Fruit fly (Drosophila melanogaster): ENCODE results near the gene RpS21.

Gene RpS21

dm6 chr2L:2897024-2897549 is 41.2 kb downstream of the RpS21 start (continued):
- peak; percentile 5 for TF ChIP-seq stwl (tag; optimal IDR thresholded peaks at IDR 0.05)
- peak; percentile 66 for TF ChIP-seq E2f2 (GFP tag; IDR thresholded peaks at IDR 0.05)
- peak; percentile 73 for TF ChIP-seq bcd (GFP tag; optimal IDR thresholded peaks at IDR 0.05)
- peak; percentile 51 for TF ChIP-seq sd (tag; optimal IDR thresholded peaks at IDR 0.05)
- TF ChIP-seq CG7963 (GFP tag; IDR thresholded peaks at IDR 0.05; ENCODE audit: partially characterized antibody), result no peak
- TF ChIP-seq HmgD (GFP tag; optimal IDR thresholded peaks at IDR 0.05), result peak; percentile 55
- no peak for TF ChIP-seq amos (GFP tag; IDR thresholded peaks at IDR 0.05; ENCODE audit: partially characterized antibody)
- TF ChIP-seq slbo (GFP tag; IDR thresholded peaks at IDR 0.05), result peak; percentile 82
- peak; percentile 90 for TF ChIP-seq ttk (GFP tag; IDR thresholded peaks at IDR 0.05)
- peak; percentile 77 for TF ChIP-seq NC2α (GFP tag; optimal IDR thresholded peaks at IDR 0.05)
- TF ChIP-seq CG3065 (GFP tag; optimal IDR thresholded peaks at IDR 0.05), result peak; percentile 72
- TF ChIP-seq CG31365 (tag; optimal IDR thresholded peaks at IDR 0.05), result no peak
- TF ChIP-seq CG1233 (GFP tag; optimal IDR thresholded peaks at IDR 0.05), result peak; percentile 67
- peak; percentile 86 for TF ChIP-seq fd96Cb (tag; optimal IDR thresholded peaks at IDR 0.05)
- TF ChIP-seq Mes4 (GFP tag; optimal IDR thresholded peaks at IDR 0.05), result peak; percentile 70
- TF ChIP-seq Usf (GFP tag; optimal IDR thresholded peaks at IDR 0.05), result no peak
- peak; percentile 69 for TF ChIP-seq Myb (GFP tag; optimal IDR thresholded peaks at IDR 0.05)
- peak; percentile 58 for TF ChIP-seq CG14710 (tag; optimal IDR thresholded peaks at IDR 0.05)
- TF ChIP-seq CG32767 (GFP tag; IDR thresholded peaks at IDR 0.05), result peak; percentile 82
- peak; percentile 70 for TF ChIP-seq phol (tag; optimal IDR thresholded peaks at IDR 0.05)
- peak; percentile 43 for TF ChIP-seq run (tag; optimal IDR thresholded peaks at IDR 0.05)
- peak; percentile 84 for TF ChIP-seq Atf3 (GFP tag; optimal IDR thresholded peaks at IDR 0.05)
- peak; percentile 81 for TF ChIP-seq ken (GFP tag; IDR thresholded peaks at IDR 0.05)
- TF ChIP-seq sima (GFP tag; optimal IDR thresholded peaks at IDR 0.05), result peak; percentile 58
- peak; percentile 58 for TF ChIP-seq grau (tag; optimal IDR thresholded peaks at IDR 0.05)
- TF ChIP-seq CG14441 (GFP tag; IDR thresholded peaks at IDR 0.05), result peak; percentile 81
- peak; percentile 49 for TF ChIP-seq Lhr (GFP tag; optimal IDR thresholded peaks at IDR 0.05)
- peak; percentile 15; the same call in 1 of the 2 replicates for TF ChIP-seq MBD-R2 (GFP tag; IDR thresholded peaks at IDR 0.05)
- TF ChIP-seq Hr39 (optimal IDR thresholded peaks at IDR 0.05), result no peak
- TF ChIP-seq CG2712 (tag; optimal IDR thresholded peaks at IDR 0.05), result peak; percentile 80
- TF ChIP-seq cad (GFP tag; optimal IDR thresholded peaks at IDR 0.05), result no peak
- peak; percentile 87 for TF ChIP-seq CG17361 (GFP tag; IDR thresholded peaks at IDR 0.05)
- no peak for TF ChIP-seq ato (GFP tag; IDR thresholded peaks at IDR 0.05; ENCODE audit: partially characterized antibody)
- TF ChIP-seq toy (GFP tag; IDR thresholded peaks at IDR 0.05), result no peak
- TF ChIP-seq CG9797 (GFP tag; optimal IDR thresholded peaks at IDR 0.05), result no peak
- TF ChIP-seq disco-r (GFP tag; optimal IDR thresholded peaks at IDR 0.05), result peak; percentile 83
- TF ChIP-seq CG6254 (GFP tag; optimal IDR thresholded peaks at IDR 0.05), result peak; percentile 65
- peak; percentile 81 for TF ChIP-seq Mad (GFP tag; optimal IDR thresholded peaks at IDR 0.05)
- TF ChIP-seq Gug (GFP tag; IDR thresholded peaks at IDR 0.05), result peak; percentile 89
- peak; percentile 89 for TF ChIP-seq az2 (GFP tag; optimal IDR thresholded peaks at IDR 0.05)
- peak; percentile 79 for TF ChIP-seq CG16815 (GFP tag; optimal IDR thresholded peaks at IDR 0.05)
- peak; percentile 83 for TF ChIP-seq CG4424 (GFP tag; optimal IDR thresholded peaks at IDR 0.05)
- TF ChIP-seq CG8765 (GFP tag; IDR thresholded peaks at IDR 0.05), result peak; percentile 7; the same call in 1 of the 2 replicates
- TF ChIP-seq CG8281 (tag; optimal IDR thresholded peaks at IDR 0.05), result peak; percentile 30
- TF ChIP-seq ro (GFP tag; IDR thresholded peaks at IDR 0.05), result peak; percentile 26; the same call in 1 of the 2 replicates
- TF ChIP-seq tll (GFP tag; optimal IDR thresholded peaks at IDR 0.05), result no peak
- TF ChIP-seq dimm (GFP tag; IDR thresholded peaks at IDR 0.05), result 0 out of 2 replicates have a peak, but pooled peaks have one; percentile 34
- peak; percentile 72 for TF ChIP-seq CG13775 (GFP tag; optimal IDR thresholded peaks at IDR 0.05)
- peak; percentile 70 for TF ChIP-seq Max (GFP tag; optimal IDR thresholded peaks at IDR 0.05)
- peak; percentile 27 for TF ChIP-seq CG15514 (GFP tag; optimal IDR thresholded peaks at IDR 0.05)
- TF ChIP-seq CG2678 (tag; optimal IDR thresholded peaks at IDR 0.05), result peak; percentile 76

All from whole organism, embryonic.